Worm (Caenorhabditis elegans) whole organism, L1 larva: ENCODE measurements around the gene far-2.

ENCODE experiments used
- C16A3.4 ChIP-seq: fragments of 150-350 bp; optimal IDR thresholded peaks from 2 replicates; lab custom pipeline; 2014; ENCODE audit warnings: missing biosample characterization, missing genetic modification characterization
- F16B12.6 ChIP-seq: fragments of 150-350 bp; optimal IDR thresholded peaks from 2 replicates; lab custom pipeline; 2014; ENCODE audit warnings: missing biosample characterization, missing genetic modification characterization
- aly-2 ChIP-seq: fragments of 150-350 bp; optimal IDR thresholded peaks from 2 replicates; lab custom pipeline; 2014; ENCODE audit warnings: missing biosample characterization, missing genetic modification characterization
- blmp-1 ChIP-seq: fragments of 150-350 bp; optimal IDR thresholded peaks from 2 replicates; lab custom pipeline; 2014; ENCODE audit warnings: missing biosample characterization, missing genetic modification characterization
- ceh-82 ChIP-seq, 3 experiments: fragments of 150-350 bp in 1 of 3; sonication (generic microtip) in 2 of 3; optimal IDR thresholded peaks; 2 replicates each; lab custom pipeline; 2014 to 2017; ENCODE audit warnings: missing biosample characterization in 3 of 3, missing genetic modification characterization in 3 of 3
- dpl-1 ChIP-seq, 3 experiments: fragments of 150-350 bp in 2 of 3; sonication (generic microtip) in 1 of 3; optimal IDR thresholded peaks; 2 replicates each; lab custom pipeline; 2014 to 2017; ENCODE audit warnings: missing biosample characterization in 3 of 3, missing genetic modification characterization in 3 of 3, missing genetic modification reagents in 3 of 3
- dsc-1 ChIP-seq: sonication (generic microtip); optimal IDR thresholded peaks from 2 replicates; lab custom pipeline; 2016; ENCODE audit warnings: mild to moderate bottlenecking, missing genetic modification characterization, missing compliant biosample characterization
- efl-1 ChIP-seq, 4 experiments: fragments of 150-350 bp; optimal IDR thresholded peaks in 3 of 4; peaks in 1 of 4; 1 replicate in 1 of 4; 2 replicates in 3 of 4; lab custom pipeline; 2014; ENCODE audit warnings: missing biosample characterization in 2 of 4, missing genetic modification characterization in 2 of 4, missing genetic modification reagents in 2 of 4
- egl-13 ChIP-seq: sonication (generic microtip); optimal IDR thresholded peaks from 2 replicates; lab custom pipeline; 2016; ENCODE audit warnings: missing genotype, missing genetic modification reagents, missing genetic modification characterization, missing compliant biosample characterization
- elt-2 ChIP-seq: sonication (generic microtip); optimal IDR thresholded peaks from 2 replicates; lab custom pipeline; 2016; ENCODE audit warnings: missing genetic modification characterization, mild to moderate bottlenecking, inconsistent platforms, missing compliant biosample characterization, missing genetic modification reagents
- fkh-10 ChIP-seq: sonication (generic microtip); optimal IDR thresholded peaks from 2 replicates; lab custom pipeline; 2017; ENCODE audit warnings: missing biosample characterization, missing genetic modification reagents, missing genetic modification characterization
- fkh-4 ChIP-seq: sonication (generic microtip); optimal IDR thresholded peaks from 2 replicates; lab custom pipeline; 2016; ENCODE audit warnings: missing compliant biosample characterization, missing genetic modification characterization, borderline replicate concordance
- grh-1 ChIP-seq: fragments of 200-800 bp; sonication (Bioruptor generic); IDR thresholded peaks from 2 replicates; pipeline ENCODE4 v1.3.6; 2022; ENCODE audit warnings: missing genetic modification reagents, missing genetic modification characterization, missing compliant biosample characterization
- hpl-2 ChIP-seq: fragments of 150-350 bp; optimal IDR thresholded peaks from 2 replicates; lab custom pipeline; 2014; ENCODE audit warnings: missing biosample characterization, missing genetic modification reagents, missing genetic modification characterization
- isw-1 ChIP-seq: fragments of 200-800 bp; sonication (Bioruptor generic); IDR thresholded peaks from 2 replicates; pipeline ENCODE4 v1.3.6; 2022; ENCODE audit warnings: missing genetic modification characterization, missing compliant biosample characterization
- lin-13 ChIP-seq: fragments of 150-350 bp; optimal IDR thresholded peaks from 2 replicates; lab custom pipeline; 2014; ENCODE audit warnings: missing biosample characterization, missing genetic modification reagents, missing genetic modification characterization
- lin-15B ChIP-seq: fragments of 150-350 bp; sonication (generic microtip); optimal IDR thresholded peaks from 3 replicates; lab custom pipeline; 2014; ENCODE audit warnings: missing biosample characterization, missing genetic modification characterization
- lin-35 ChIP-seq, 2 experiments: fragments of 150-350 bp; optimal IDR thresholded peaks; 2 replicates each; lab custom pipeline; 2014; ENCODE audit warnings: missing biosample characterization in 2 of 2, missing genetic modification characterization in 2 of 2, missing genetic modification reagents in 2 of 2
- lsy-2 ChIP-seq, 2 experiments: fragments of 150-350 bp; optimal IDR thresholded peaks; 2 replicates each; lab custom pipeline; 2014; ENCODE audit warnings: missing biosample characterization in 2 of 2, missing genetic modification characterization in 2 of 2
- mef-2 ChIP-seq: fragments of 150-350 bp; optimal IDR thresholded peaks from 2 replicates; lab custom pipeline; 2014; ENCODE audit warnings: missing biosample characterization, missing genetic modification characterization
- nhr-12 ChIP-seq: sonication (generic microtip); optimal IDR thresholded peaks from 2 replicates; lab custom pipeline; 2017; ENCODE audit warnings: missing biosample characterization, missing genetic modification characterization
- nhr-19 ChIP-seq: fragments of 200-800 bp; sonication (Bioruptor generic); conservative IDR thresholded peaks from 2 replicates; pipeline ENCODE4 v1.3.6; 2022; ENCODE audit warnings: missing genetic modification characterization, missing compliant biosample characterization
- nhr-20 ChIP-seq: sonication (generic microtip); optimal IDR thresholded peaks from 2 replicates; lab custom pipeline; 2016; ENCODE audit warnings: mild to moderate bottlenecking, missing genetic modification characterization, missing compliant biosample characterization
- nhr-47 ChIP-seq: sonication (generic microtip); optimal IDR thresholded peaks from 2 replicates; lab custom pipeline; 2016; ENCODE audit warnings: mild to moderate bottlenecking, missing genetic modification characterization, moderate library complexity, missing compliant biosample characterization
- nhr-84 ChIP-seq: sonication (generic microtip); optimal IDR thresholded peaks from 2 replicates; lab custom pipeline; 2017; ENCODE audit warnings: missing biosample characterization, missing genetic modification characterization
- nhr-85 ChIP-seq: sonication (generic microtip); peaks from one replicate; lab custom pipeline; 2016; ENCODE audit warnings: missing genetic modification characterization, inconsistent platforms, missing compliant biosample characterization
- pqm-1 ChIP-seq: sonication (generic microtip); optimal IDR thresholded peaks from 3 replicates; lab custom pipeline; 2017; ENCODE audit warnings: missing biosample characterization, missing genetic modification characterization
- rnt-1 ChIP-seq: sonication (generic microtip); optimal IDR thresholded peaks from 2 replicates; lab custom pipeline; 2016; ENCODE audit warnings: mild to moderate bottlenecking, missing genetic modification characterization, moderate library complexity, missing compliant biosample characterization
- skn-1 ChIP-seq: fragments of 150-350 bp; optimal IDR thresholded peaks from 2 replicates; lab custom pipeline; 2014; ENCODE audit warnings: missing biosample characterization, missing genetic modification characterization
- snpc-4 ChIP-seq: fragments of 150-350 bp; optimal IDR thresholded peaks from 2 replicates; lab custom pipeline; 2014; ENCODE audit warnings: missing biosample characterization, missing genetic modification characterization
- snu-23 ChIP-seq: sonication (generic microtip); optimal IDR thresholded peaks from 2 replicates; lab custom pipeline; 2016; ENCODE audit warnings: missing genetic modification characterization, missing compliant biosample characterization
- sptf-1 ChIP-seq: fragments of 150-350 bp; optimal IDR thresholded peaks from 2 replicates; lab custom pipeline; 2014; ENCODE audit warnings: missing biosample characterization, missing genetic modification characterization
- swsn-7 ChIP-seq: sonication (generic microtip); optimal IDR thresholded peaks from 2 replicates; lab custom pipeline; 2016; ENCODE audit warnings: missing genetic modification characterization, missing compliant biosample characterization
- unc-130 ChIP-seq: fragments of 150-350 bp; optimal IDR thresholded peaks from 2 replicates; lab custom pipeline; 2017; ENCODE audit warnings: missing biosample characterization, missing genetic modification characterization, inconsistent platforms
- unc-30 ChIP-seq: sonication (generic microtip); optimal IDR thresholded peaks from 2 replicates; lab custom pipeline; 2017; ENCODE audit warnings: missing biosample characterization, missing genetic modification characterization
- unc-62 ChIP-seq: fragments of 150-350 bp; optimal IDR thresholded peaks from 2 replicates; lab custom pipeline; 2014; ENCODE audit warnings: missing biosample characterization, missing genetic modification reagents, missing genetic modification characterization
- unc-86 ChIP-seq: sonication (generic microtip); optimal IDR thresholded peaks from 2 replicates; lab custom pipeline; 2016; ENCODE audit warnings: missing genetic modification characterization, missing compliant biosample characterization
- unc-98 ChIP-seq: fragments of 200-800 bp; sonication (Bioruptor generic); IDR thresholded peaks from 2 replicates; pipeline ENCODE4 v1.3.6; 2022; ENCODE audit warnings: missing genetic modification characterization, missing compliant biosample characterization
- xbp-1 ChIP-seq: sonication (generic microtip); optimal IDR thresholded peaks from 2 replicates; lab custom pipeline; 2016; ENCODE audit warnings: missing genetic modification characterization, missing compliant biosample characterization
- ztf-11 ChIP-seq, 2 experiments: sonication (generic microtip); optimal IDR thresholded peaks; 2 replicates each; lab custom pipeline; 2016 to 2017; ENCODE audit warnings: missing genetic modification characterization in 2 of 2, missing biosample characterization in 1 of 2, missing compliant biosample characterization in 1 of 2

Gene far-2

ce11 chrIII:9089325-9089823, 7.7 kb downstream of the far-2 start, which contains the start of the genes mccc-2 and mrpl-44:
TSS of gene mccc-2 (minus strand) at chrIII:9089375.
TSS of gene mrpl-44 (minus strand) at chrIII:9089375.
- peak; percentile 23 for TF ChIP-seq F16B12.6 (tag; lab: Kevin White, UChicago)
- TF ChIP-seq unc-130 (tag; lab: Kevin White, UChicago): no peak
- no peak for TF ChIP-seq aly-2 (tag; lab: Kevin White, UChicago)
- TF ChIP-seq ceh-82 (tag; optimal IDR thresholded peaks at IDR 0.05; lab: Kevin White, UChicago): peak in 2 of 3 experiments; percentile 14 to 25
- no peak for TF ChIP-seq mef-2
- TF ChIP-seq lsy-2 (tag; optimal IDR thresholded peaks at IDR 0.05; lab: Kevin White, UChicago): no peak
- TF ChIP-seq unc-98 (GFP tag; lab: Robert Waterston, UW): no peak
- TF ChIP-seq unc-62 (GFP tag; lab: Kevin White, UChicago): no peak
- no peak for TF ChIP-seq hpl-2 (GFP tag; lab: Kevin White, UChicago)
- no peak for TF ChIP-seq fkh-4 (tag; lab: Kevin White, UChicago)
- peak; percentile 23 for TF ChIP-seq nhr-20 (tag; lab: Kevin White, UChicago)
- TF ChIP-seq nhr-47: no peak
- peak; percentile 55 for TF ChIP-seq rnt-1
- TF ChIP-seq xbp-1: peak; percentile 33
- no peak for TF ChIP-seq lin-13 (GFP tag; lab: Kevin White, UChicago)
- TF ChIP-seq snpc-4 (tag; lab: Kevin White, UChicago): no peak
- TF ChIP-seq nhr-19 (GFP tag; lab: Robert Waterston, UW): 0 out of 2 replicates have a peak, but pooled peaks have one; percentile 7
- TF ChIP-seq sptf-1 (tag; lab: Kevin White, UChicago): no peak
- TF ChIP-seq snu-23 (GFP tag; lab: Kevin White, UChicago): no peak
- TF ChIP-seq lin-35 (GFP tag; optimal IDR thresholded peaks at IDR 0.05; lab: Kevin White, UChicago): peak; percentile 90 to 95
- peak; percentile 83 to 92 (median 92) for TF ChIP-seq dpl-1 (GFP tag; optimal IDR thresholded peaks at IDR 0.05; lab: Kevin White, UChicago)
- peak; percentile 39 for TF ChIP-seq isw-1
- peak; percentile 46 for TF ChIP-seq nhr-85 (tag; lab: Kevin White, UChicago)
- no peak for TF ChIP-seq elt-2 (tag; lab: Kevin White, UChicago)
- TF ChIP-seq dsc-1 (tag; lab: Kevin White, UChicago): no peak
- no peak for TF ChIP-seq ztf-11 (tag; optimal IDR thresholded peaks at IDR 0.05; lab: Kevin White, UChicago)
- TF ChIP-seq swsn-7 (tag; lab: Kevin White, UChicago): peak; percentile 30
- peak; percentile 33 for TF ChIP-seq lin-15B (tag; lab: Kevin White, UChicago)
- TF ChIP-seq unc-86 (tag; lab: Kevin White, UChicago): no peak
- TF ChIP-seq skn-1 (tag; lab: Kevin White, UChicago): no peak
- TF ChIP-seq efl-1 (optimal IDR thresholded peaks at IDR 0.05; lab: Kevin White, UChicago): peak; percentile 35 to 92
- TF ChIP-seq efl-1 (GFP tag; optimal IDR thresholded peaks at IDR 0.05 in 1 of 2; lab: Kevin White, UChicago): peak; percentile 92 to 99

- TF ChIP-seq blmp-1 (tag; lab: Kevin White, UChicago): peak; percentile 68
- TF ChIP-seq unc-98 (GFP tag; lab: Robert Waterston, UW): no peak
Observed at ce11 chrIII:9091392-9092291, 10.0 kb downstream of the far-2 start, which contains the start of gene glp-1. TSS of gene glp-1 (plus strand) at chrIII:9092241.

DNA sequence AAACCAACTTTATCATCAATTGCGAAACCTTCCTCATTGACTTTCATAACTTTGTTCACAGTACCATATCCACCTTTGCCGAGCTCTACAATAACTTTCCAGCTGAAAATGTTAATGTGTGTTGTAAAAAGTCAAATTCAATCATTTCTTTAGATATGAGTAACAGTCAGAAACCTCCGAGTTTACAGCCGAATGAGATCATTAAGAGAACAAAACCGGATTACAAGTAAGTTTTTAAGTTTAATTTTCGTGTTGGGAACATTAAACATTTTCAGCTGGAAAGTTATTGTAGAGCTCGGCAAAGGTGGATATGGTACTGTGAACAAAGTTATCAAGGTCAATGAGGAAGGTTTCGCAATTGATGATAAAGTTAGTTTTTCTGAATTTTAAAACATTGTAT, 19.6 kb downstream of the far-2 start, which contains the start of gene ZK507.1:
TSS of gene ZK507.1 (minus strand) at position 101 of the 400 bp plus-strand sequence.
- TF ChIP-seq grh-1 (no peak), isw-1 (no peak), unc-30 (tag; lab: Kevin White, UChicago) (no peak), nhr-12 (no peak), C16A3.4 (tag; lab: Kevin White, UChicago) (no peak), nhr-47 (no peak), fkh-10 (GFP tag; lab: Kevin White, UChicago) (no peak), egl-13 (no peak), pqm-1 (no peak), efl-1 (optimal IDR thresholded peaks at IDR 0.05; lab: Kevin White, UChicago) (no peak), efl-1 (GFP tag; optimal IDR thresholded peaks at IDR 0.05 in 1 of 2; lab: Kevin White, UChicago) (no peak), F16B12.6 (tag; lab: Kevin White, UChicago) (no peak), nhr-84 (tag; lab: Kevin White, UChicago) (no peak)
